Fruit fly (Drosophila melanogaster): ENCODE results near the gene CG14989.

Gene CG14989

DNA sequence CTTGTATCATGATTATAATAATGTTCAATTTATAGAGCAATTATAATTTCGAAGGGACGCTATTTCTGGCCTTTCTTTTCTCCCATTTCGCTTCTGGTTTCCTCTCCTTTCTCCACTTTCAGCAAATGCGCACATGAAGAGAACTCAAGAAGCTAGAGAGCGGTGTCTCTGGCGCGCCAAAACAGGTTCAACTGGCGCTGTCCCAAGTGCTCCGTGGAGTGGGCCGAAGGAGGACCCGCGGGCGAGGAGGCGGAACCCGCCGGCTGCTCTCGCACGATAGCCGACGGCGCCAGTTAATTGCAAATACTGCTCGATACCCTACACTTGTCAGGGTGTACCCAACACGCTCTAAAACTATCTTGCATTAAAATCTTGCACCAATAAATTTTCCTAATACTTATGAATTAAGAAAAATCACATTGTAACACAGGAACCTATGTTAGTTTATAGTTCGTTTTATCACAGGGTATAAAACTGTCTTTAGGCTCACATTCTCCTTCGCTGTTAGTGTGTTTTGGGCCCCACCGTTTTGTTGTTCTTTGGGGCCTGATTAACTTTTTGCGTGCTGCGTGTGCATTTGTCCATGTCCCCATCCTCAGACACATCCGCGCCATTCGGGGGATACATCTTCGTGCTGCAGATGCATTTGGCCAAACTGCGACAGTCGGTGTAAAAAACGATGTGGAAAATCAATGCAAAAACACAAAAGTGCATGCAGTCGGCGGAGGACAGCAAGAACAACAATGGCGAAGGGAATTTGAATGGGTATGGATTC is 17.0 kb upstream of the CG14989 start:
- TF ChIP-seq Dll (optimal IDR thresholded peaks at IDR 0.05) = peak; percentile 81
- no peak for TF ChIP-seq psq (optimal IDR thresholded peaks at IDR 0.05)
- peak; percentile 96 for TF ChIP-seq pan (optimal IDR thresholded peaks at IDR 0.05)

DNA sequence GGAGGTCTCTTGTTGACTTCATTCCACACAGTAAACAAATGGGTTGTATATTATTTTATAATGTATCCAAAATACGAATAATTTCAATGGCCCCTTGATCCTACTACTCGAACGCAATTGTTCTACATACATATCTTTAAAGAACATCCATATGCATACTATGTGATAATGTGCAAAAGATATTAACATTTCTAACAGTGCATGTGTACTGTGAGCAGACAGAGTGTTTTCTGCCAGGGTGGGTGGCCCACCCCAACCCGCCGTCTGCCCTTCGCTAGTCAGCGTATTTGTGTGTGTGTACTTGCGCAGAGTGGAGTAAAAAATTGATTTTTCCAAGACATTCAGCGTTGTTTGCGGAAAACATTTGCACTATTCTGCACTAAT is 16.4 kb upstream of the CG14989 start:
- TF ChIP-seq psq (optimal IDR thresholded peaks at IDR 0.05) (no peak), EcR (GFP tag; optimal IDR thresholded peaks at IDR 0.05) (no peak), Dll (optimal IDR thresholded peaks at IDR 0.05) (no peak), CG8478 (optimal IDR thresholded peaks at IDR 0.05) (no peak), usp (GFP tag; optimal IDR thresholded peaks at IDR 0.05) (no peak), pan (optimal IDR thresholded peaks at IDR 0.05) (no peak)

DNA sequence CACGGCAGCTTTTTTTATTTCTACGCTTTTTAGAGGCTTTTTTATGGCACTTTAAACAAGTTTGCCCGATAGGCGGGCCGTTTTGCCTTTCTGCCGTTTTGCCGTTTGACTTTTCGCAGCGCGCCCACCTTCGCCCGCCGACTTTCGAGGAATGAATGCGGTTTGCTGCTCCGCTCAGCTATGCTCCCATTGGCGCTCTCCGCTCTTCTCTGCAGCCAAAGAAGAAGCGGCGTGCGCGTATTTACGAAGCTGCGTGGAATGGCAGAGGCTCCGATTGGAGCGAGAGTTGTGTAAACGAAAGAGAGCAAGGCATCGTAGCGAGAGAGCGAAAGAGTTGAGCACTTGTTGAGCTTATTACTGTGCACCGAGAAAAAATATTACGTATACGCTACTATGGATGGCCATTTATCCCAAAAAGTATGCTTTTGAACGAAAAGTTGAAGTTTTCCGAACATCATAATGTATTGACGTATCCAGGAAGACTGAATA is 15.8 kb upstream of the CG14989 start, which contains the start of gene wit:
Gene wit, minus strand, starts transcription at position 157 of the 489 bp plus-strand sequence.
- peak; percentile 91 for TF ChIP-seq Dll (optimal IDR thresholded peaks at IDR 0.05)
- TF ChIP-seq psq (optimal IDR thresholded peaks at IDR 0.05) = peak; percentile 65
- TF ChIP-seq usp (GFP tag; optimal IDR thresholded peaks at IDR 0.05) = no peak

DNA sequence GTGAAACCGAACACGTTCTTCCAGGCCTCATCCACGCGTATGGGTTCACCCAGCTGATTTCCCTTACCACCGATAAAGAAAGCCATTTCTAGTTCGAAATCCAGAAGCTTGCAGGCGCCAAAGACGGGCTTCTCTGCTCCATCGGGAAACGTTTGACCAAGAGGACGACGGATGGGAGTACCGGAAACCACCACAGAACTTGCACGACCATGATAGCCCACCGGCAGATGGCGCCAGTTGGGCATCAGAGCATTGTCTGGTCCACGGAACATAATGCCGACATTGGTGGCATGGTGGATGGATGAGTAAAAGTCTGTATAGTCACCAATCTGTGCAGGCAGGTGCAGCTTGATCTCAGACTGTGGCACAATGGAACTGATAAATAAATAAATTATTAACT is 14.7 kb upstream of the CG14989 start:
- no peak for TF ChIP-seq CG8478 (optimal IDR thresholded peaks at IDR 0.05)
- no peak for TF ChIP-seq Dll (optimal IDR thresholded peaks at IDR 0.05)
- no peak for TF ChIP-seq usp (GFP tag; optimal IDR thresholded peaks at IDR 0.05)
- no peak for TF ChIP-seq EcR (GFP tag; optimal IDR thresholded peaks at IDR 0.05)
- no peak for TF ChIP-seq psq (optimal IDR thresholded peaks at IDR 0.05)
- TF ChIP-seq pan (optimal IDR thresholded peaks at IDR 0.05) = no peak

DNA sequence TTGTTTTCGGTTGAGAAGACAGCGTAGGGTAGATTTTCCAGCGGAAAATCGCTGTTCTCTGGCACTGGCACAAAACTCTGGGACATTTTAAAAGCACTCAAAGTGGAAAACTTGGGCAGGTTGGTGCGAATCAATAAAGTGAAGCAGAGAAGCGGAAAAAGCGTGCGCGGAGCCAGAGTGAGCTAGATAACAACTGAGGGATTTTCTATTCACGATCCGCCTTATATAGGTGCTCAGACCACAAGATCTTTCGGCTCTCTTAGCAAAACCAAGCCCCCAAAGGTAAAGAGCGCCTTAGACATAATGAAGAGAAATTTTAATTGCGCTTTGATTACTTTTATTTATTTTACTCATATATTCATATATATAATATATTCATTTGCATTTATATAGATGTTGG is 13.6 kb upstream of the CG14989 start, which contains the start of gene Faa:
Gene Faa, minus strand, starts transcription at position 200 of the 400 bp plus-strand sequence.
- TF ChIP-seq Dll (optimal IDR thresholded peaks at IDR 0.05) = no peak
- TF ChIP-seq EcR (GFP tag; optimal IDR thresholded peaks at IDR 0.05) = no peak
- no peak for TF ChIP-seq usp (GFP tag; optimal IDR thresholded peaks at IDR 0.05)

DNA sequence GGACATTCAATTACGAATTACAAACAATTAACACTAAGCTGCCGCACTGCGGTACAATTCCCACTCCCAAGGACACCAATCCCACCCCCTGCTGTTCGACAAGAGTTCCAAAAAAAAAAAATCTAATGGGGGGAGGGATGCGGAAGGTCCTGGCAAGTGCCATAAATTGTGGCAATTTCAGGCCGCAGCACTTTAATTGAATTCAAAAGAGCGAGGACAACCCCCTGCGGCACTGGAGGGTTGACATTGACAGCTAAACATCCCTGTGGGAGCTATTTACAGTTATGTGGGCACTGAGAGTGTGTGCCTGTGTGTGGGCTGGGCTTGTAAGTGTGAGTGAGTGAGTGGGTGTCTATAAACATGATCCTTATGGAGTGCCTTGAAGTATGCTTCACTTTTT is 10.5 kb upstream of the CG14989 start:
- no peak for TF ChIP-seq usp (GFP tag; optimal IDR thresholded peaks at IDR 0.05)
- TF ChIP-seq psq (optimal IDR thresholded peaks at IDR 0.05) = no peak
- TF ChIP-seq CG8478 (optimal IDR thresholded peaks at IDR 0.05) = no peak
- no peak for TF ChIP-seq Dll (optimal IDR thresholded peaks at IDR 0.05)
- TF ChIP-seq pan (optimal IDR thresholded peaks at IDR 0.05) = no peak
- TF ChIP-seq EcR (GFP tag; optimal IDR thresholded peaks at IDR 0.05) = no peak

DNA sequence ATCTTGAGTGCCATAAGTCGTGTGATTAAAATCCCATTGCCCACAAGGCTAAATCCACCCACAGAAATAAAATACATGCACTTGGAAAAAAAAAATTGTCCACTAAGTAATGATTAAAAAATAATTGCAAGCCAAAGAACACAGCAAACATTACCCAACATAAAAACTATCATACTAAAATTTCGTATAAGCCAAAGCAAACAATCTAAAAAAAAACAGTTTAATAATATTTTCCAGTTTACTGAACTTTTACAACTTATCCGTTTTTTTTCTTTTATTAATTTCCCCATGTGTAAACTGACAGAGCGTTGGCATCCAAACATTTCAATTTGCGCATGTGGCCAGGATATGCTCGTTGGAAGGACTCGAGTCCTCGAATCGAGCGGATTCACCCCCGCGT is 7.1 kb upstream of the CG14989 start:
- TF ChIP-seq usp (GFP tag; optimal IDR thresholded peaks at IDR 0.05) (no peak), EcR (GFP tag; optimal IDR thresholded peaks at IDR 0.05) (no peak), psq (optimal IDR thresholded peaks at IDR 0.05) (no peak), CG8478 (optimal IDR thresholded peaks at IDR 0.05) (no peak), pan (optimal IDR thresholded peaks at IDR 0.05) (no peak), Dll (optimal IDR thresholded peaks at IDR 0.05) (no peak)

DNA sequence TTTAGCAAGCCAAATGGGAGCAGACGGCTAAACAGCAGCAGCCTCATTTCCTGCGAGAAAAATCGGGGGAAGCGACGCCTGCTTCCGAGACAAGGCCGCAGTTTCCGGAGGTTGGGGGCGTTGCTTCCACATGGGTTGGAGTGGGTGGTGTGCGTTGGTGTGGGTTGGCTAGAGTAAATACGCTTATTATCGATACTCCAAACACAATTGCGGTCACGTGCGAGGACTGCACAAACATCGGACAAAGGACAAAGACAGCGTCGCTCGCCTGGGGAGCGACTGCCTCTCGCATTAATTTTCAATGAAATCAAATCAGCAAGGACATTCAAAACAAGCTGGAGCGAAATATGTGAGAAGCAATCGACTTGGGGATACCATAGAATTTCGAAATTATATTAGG is 6.1 kb upstream of the CG14989 start:
- TF ChIP-seq usp (GFP tag; optimal IDR thresholded peaks at IDR 0.05) = no peak

DNA sequence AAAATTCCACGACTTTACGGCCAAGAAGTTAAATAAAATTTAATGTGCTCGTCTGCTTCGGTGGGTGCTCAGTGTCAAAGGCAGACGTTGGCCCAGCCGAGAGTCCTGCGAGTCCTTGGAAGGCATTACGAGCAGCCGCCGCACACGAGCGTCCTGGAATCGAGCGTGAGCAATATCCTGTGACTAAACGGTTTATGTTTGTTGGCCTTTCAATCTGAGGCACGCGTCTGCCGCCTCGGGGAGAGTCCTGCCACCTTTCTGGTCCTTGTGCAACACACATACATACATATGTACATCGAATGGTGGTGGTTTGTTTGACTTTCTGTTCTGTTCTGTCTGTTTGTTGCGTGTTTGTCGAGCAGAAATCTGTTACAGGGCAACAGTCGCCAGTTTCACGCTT is 3.9 kb upstream of the CG14989 start:
- TF ChIP-seq psq (optimal IDR thresholded peaks at IDR 0.05) (no peak), CG8478 (optimal IDR thresholded peaks at IDR 0.05) (no peak), usp (GFP tag; optimal IDR thresholded peaks at IDR 0.05) (no peak), Dll (optimal IDR thresholded peaks at IDR 0.05) (no peak), EcR (GFP tag; optimal IDR thresholded peaks at IDR 0.05) (no peak), pan (optimal IDR thresholded peaks at IDR 0.05) (no peak)

DNA sequence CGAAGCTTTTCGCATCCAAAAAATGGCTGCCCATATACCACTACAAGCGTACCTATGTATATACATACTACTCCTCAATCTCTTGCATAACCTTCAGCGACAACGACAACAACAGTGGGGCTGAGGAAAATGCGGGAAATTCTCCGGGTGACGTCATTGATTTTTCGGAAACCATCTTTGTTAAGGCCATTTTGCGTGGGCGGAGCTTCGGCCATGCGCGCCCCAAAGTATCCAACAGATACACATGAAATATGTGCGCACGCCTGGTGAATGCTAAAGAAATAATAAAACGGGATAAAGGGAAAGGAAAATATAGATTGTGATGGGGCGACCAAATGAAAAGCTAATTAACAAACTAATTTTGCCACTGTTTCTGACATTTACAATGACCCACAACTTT is 1.5 kb upstream of the CG14989 start:
- TF ChIP-seq EcR (GFP tag; optimal IDR thresholded peaks at IDR 0.05) (no peak), psq (optimal IDR thresholded peaks at IDR 0.05) (no peak), pan (optimal IDR thresholded peaks at IDR 0.05) (no peak), usp (GFP tag; optimal IDR thresholded peaks at IDR 0.05) (no peak), Dll (optimal IDR thresholded peaks at IDR 0.05) (no peak), CG8478 (optimal IDR thresholded peaks at IDR 0.05) (no peak)

DNA sequence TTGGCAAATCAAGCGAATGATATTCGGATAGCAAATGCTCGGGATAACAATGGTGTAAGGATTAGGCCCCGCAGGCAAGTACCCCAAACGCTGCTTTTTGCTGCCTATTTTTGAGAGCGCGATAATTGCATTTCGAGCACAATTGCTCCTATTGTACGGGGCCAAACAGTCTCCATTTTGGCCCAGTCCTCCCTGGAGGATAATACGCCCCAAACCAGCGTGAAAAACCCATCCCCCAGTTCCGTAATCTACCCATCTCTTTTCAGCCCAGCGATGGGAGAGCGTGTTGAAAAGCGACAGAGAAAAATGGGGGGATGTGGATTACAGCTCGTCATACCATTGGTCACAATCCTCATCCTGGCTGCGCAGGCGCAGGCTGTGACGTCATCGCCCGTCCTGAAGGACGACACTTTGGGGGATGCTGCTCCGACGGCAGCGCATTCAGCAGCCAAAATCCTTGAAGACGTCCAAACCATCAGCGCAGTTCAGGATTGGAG is 1.4 kb downstream of the CG14989 start, which contains the start of gene Gad1:
Gene Gad1, minus strand, starts transcription at position 51 of the 497 bp plus-strand sequence.
- no peak for TF ChIP-seq Dll (optimal IDR thresholded peaks at IDR 0.05)

DNA sequence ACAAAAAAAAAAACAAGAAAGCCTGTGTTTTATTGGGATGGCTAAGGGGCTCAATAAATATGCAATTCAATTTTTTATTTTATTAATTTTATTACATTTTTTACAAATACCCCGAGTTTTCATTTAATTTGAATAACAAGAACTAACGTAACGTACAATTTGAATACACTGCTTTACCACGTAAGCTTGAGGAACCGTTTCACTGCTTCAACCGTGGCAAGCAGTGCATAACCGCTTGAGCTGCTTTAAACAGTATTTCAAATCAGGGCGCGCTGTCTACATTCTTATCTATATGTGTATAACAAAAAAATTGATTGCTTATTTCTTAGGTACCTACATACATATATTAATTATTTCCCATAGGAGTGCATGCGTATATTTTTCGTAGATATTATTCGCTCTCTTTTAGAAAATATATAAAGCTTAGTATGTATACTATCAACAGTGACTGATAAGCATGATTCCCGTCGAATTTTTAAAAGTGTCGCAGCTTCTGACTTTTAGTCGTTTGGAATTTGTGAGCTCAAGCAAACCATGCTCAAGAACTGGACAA is 5.4 kb downstream of the CG14989 start, which contains the start of gene CG14990:
Gene CG14990, plus strand, starts transcription at position 503 of the 553 bp plus-strand sequence.
- TF ChIP-seq psq (optimal IDR thresholded peaks at IDR 0.05) (no peak), EcR (GFP tag; optimal IDR thresholded peaks at IDR 0.05) (no peak), usp (GFP tag; optimal IDR thresholded peaks at IDR 0.05) (no peak), pan (optimal IDR thresholded peaks at IDR 0.05) (no peak), Dll (optimal IDR thresholded peaks at IDR 0.05) (no peak), CG8478 (optimal IDR thresholded peaks at IDR 0.05) (no peak)

DNA sequence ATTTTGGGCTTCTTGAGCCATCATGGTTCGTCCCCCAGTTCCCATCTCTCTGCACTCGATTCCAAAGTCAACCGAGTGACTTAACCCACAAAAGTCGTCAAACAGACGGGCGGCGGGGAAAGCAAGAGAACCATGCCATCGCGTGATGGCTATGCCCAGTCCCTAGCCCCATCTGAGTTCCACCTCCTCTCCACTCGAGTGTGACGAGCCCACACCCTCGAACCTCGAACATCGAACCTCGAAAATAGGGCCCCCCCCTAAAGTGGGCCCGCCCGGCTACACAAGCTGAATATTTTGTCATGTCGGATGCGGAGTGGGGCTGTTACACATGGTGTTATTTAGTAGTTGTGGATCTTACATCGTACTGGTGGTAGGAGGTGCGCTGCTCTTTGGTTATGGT is 9.2 kb downstream of the CG14989 start:
- TF ChIP-seq usp (GFP tag; optimal IDR thresholded peaks at IDR 0.05) (no peak), pan (optimal IDR thresholded peaks at IDR 0.05) (no peak), Dll (optimal IDR thresholded peaks at IDR 0.05) (no peak), EcR (GFP tag; optimal IDR thresholded peaks at IDR 0.05) (no peak), psq (optimal IDR thresholded peaks at IDR 0.05) (no peak), CG8478 (optimal IDR thresholded peaks at IDR 0.05) (no peak)
